Worm (Caenorhabditis elegans) whole organism, L1 larva: ENCODE data around the gene Y51A2B.4.

Experiments used
- C16A3.4 ChIP-seq: fragments of 150-350 bp; optimal IDR thresholded peaks from 2 replicates; lab custom pipeline; 2014; ENCODE audit warnings: missing biosample characterization, missing genetic modification characterization
- F16B12.6 ChIP-seq: fragments of 150-350 bp; optimal IDR thresholded peaks from 2 replicates; lab custom pipeline; 2014; ENCODE audit warnings: missing biosample characterization, missing genetic modification characterization
- alr-1 ChIP-seq: fragments of 200-800 bp; sonication (Bioruptor generic); optimal IDR thresholded peaks from 2 replicates; lab custom pipeline; 2018; ENCODE audit warnings: borderline replicate concordance, mild to moderate bottlenecking, missing genetic modification characterization, missing compliant biosample characterization
- blmp-1 ChIP-seq: fragments of 150-350 bp; optimal IDR thresholded peaks from 2 replicates; lab custom pipeline; 2014; ENCODE audit warnings: missing biosample characterization, missing genetic modification characterization
- ceh-90 ChIP-seq: sonication (generic microtip); optimal IDR thresholded peaks from 2 replicates; lab custom pipeline; 2016; ENCODE audit warnings: missing genetic modification characterization, missing compliant biosample characterization
- dpl-1 ChIP-seq, 3 experiments: fragments of 150-350 bp in 2 of 3; sonication (generic microtip) in 1 of 3; optimal IDR thresholded peaks; 2 replicates each; lab custom pipeline; 2014 to 2017; ENCODE audit warnings: missing biosample characterization in 3 of 3, missing genetic modification characterization in 3 of 3, missing genetic modification reagents in 3 of 3
- efl-1 ChIP-seq, 4 experiments: fragments of 150-350 bp; optimal IDR thresholded peaks in 3 of 4; peaks in 1 of 4; 1 replicate in 1 of 4; 2 replicates in 3 of 4; lab custom pipeline; 2014; ENCODE audit warnings: missing biosample characterization in 2 of 4, missing genetic modification characterization in 2 of 4, missing genetic modification reagents in 2 of 4
- efl-3 ChIP-seq: fragments of 200-800 bp; sonication (Bioruptor generic); optimal IDR thresholded peaks from 2 replicates; lab custom pipeline; 2018; ENCODE audit warnings: mild to moderate bottlenecking, missing genetic modification characterization, missing compliant biosample characterization
- egl-27 ChIP-seq, 2 experiments: fragments of 150-350 bp in 1 of 2; sonication (generic microtip); optimal IDR thresholded peaks; 3 replicates each; lab custom pipeline; 2017 to 2018; ENCODE audit warnings: missing biosample characterization in 2 of 2, missing genetic modification characterization in 2 of 2, missing genetic modification reagents in 2 of 2
- elt-2 ChIP-seq: sonication (generic microtip); optimal IDR thresholded peaks from 2 replicates; lab custom pipeline; 2016; ENCODE audit warnings: missing genetic modification characterization, mild to moderate bottlenecking, inconsistent platforms, missing compliant biosample characterization, missing genetic modification reagents
- elt-3 ChIP-seq, 6 experiments: fragments of 150-350 bp in 1 of 6; sonication (generic microtip); optimal IDR thresholded peaks; 2 replicates each; lab custom pipeline; 2017 to 2018; ENCODE audit warnings: missing biosample characterization in 6 of 6, missing genetic modification characterization in 6 of 6, inconsistent platforms in 1 of 6
- fkh-4 ChIP-seq: sonication (generic microtip); optimal IDR thresholded peaks from 2 replicates; lab custom pipeline; 2016; ENCODE audit warnings: missing compliant biosample characterization, missing genetic modification characterization, borderline replicate concordance
- hlh-17 ChIP-seq: fragments of 200-800 bp; sonication (Bioruptor generic); optimal IDR thresholded peaks from 2 replicates; lab custom pipeline; 2018; ENCODE audit warnings: missing genetic modification characterization, mild to moderate bottlenecking, missing compliant biosample characterization, moderate library complexity, borderline replicate concordance
- lin-13 ChIP-seq: fragments of 150-350 bp; optimal IDR thresholded peaks from 2 replicates; lab custom pipeline; 2014; ENCODE audit warnings: missing biosample characterization, missing genetic modification reagents, missing genetic modification characterization
- lin-35 ChIP-seq, 2 experiments: fragments of 150-350 bp; optimal IDR thresholded peaks; 2 replicates each; lab custom pipeline; 2014; ENCODE audit warnings: missing biosample characterization in 2 of 2, missing genetic modification characterization in 2 of 2, missing genetic modification reagents in 2 of 2
- lir-3 ChIP-seq: sonication (generic microtip); optimal IDR thresholded peaks from 2 replicates; lab custom pipeline; 2016; ENCODE audit warnings: mild to moderate bottlenecking, missing genetic modification characterization, moderate library complexity, missing compliant biosample characterization; ENCODE audit not compliant: poor library complexity
- lsy-2 ChIP-seq, 2 experiments: fragments of 150-350 bp; optimal IDR thresholded peaks; 2 replicates each; lab custom pipeline; 2014; ENCODE audit warnings: missing biosample characterization in 2 of 2, missing genetic modification characterization in 2 of 2
- mab-9 ChIP-seq: fragments of 200-800 bp; sonication (Bioruptor generic); IDR thresholded peaks from 2 replicates; pipeline ENCODE4 v1.3.6; 2022; ENCODE audit warnings: missing genetic modification reagents, missing genetic modification characterization, missing compliant biosample characterization
- mdl-1 ChIP-seq, 2 experiments: fragments of 150-350 bp; optimal IDR thresholded peaks; 2 replicates each; lab custom pipeline; 2014 to 2017; ENCODE audit warnings: missing biosample characterization in 2 of 2, missing genetic modification characterization in 2 of 2, inconsistent platforms in 1 of 2
- nhr-12 ChIP-seq: sonication (generic microtip); optimal IDR thresholded peaks from 2 replicates; lab custom pipeline; 2017; ENCODE audit warnings: missing biosample characterization, missing genetic modification characterization
- nhr-47 ChIP-seq: sonication (generic microtip); optimal IDR thresholded peaks from 2 replicates; lab custom pipeline; 2016; ENCODE audit warnings: mild to moderate bottlenecking, missing genetic modification characterization, moderate library complexity, missing compliant biosample characterization
- nhr-71 ChIP-seq: sonication (generic microtip); optimal IDR thresholded peaks from 2 replicates; lab custom pipeline; 2016; ENCODE audit warnings: mild to moderate bottlenecking, missing genetic modification characterization, moderate library complexity, missing compliant biosample characterization
- nhr-77 ChIP-seq: fragments of 150-350 bp; optimal IDR thresholded peaks from 2 replicates; lab custom pipeline; 2014; ENCODE audit warnings: missing biosample characterization, missing genetic modification characterization
- nhr-84 ChIP-seq: sonication (generic microtip); optimal IDR thresholded peaks from 2 replicates; lab custom pipeline; 2017; ENCODE audit warnings: missing biosample characterization, missing genetic modification characterization
- nhr-90 ChIP-seq: sonication (generic microtip); optimal IDR thresholded peaks from 2 replicates; lab custom pipeline; 2016; ENCODE audit warnings: mild to moderate bottlenecking, missing genetic modification characterization, missing compliant biosample characterization; ENCODE audit not compliant: poor library complexity
- pag-3 ChIP-seq: sonication (generic microtip); optimal IDR thresholded peaks from 2 replicates; lab custom pipeline; 2017; ENCODE audit warnings: missing genetic modification characterization, mild to moderate bottlenecking, missing compliant biosample characterization, antibody characterized with exemption, borderline replicate concordance; ENCODE audit not compliant: insufficient read depth
- pqm-1 ChIP-seq: sonication (generic microtip); optimal IDR thresholded peaks from 3 replicates; lab custom pipeline; 2017; ENCODE audit warnings: missing biosample characterization, missing genetic modification characterization
- snu-23 ChIP-seq: sonication (generic microtip); optimal IDR thresholded peaks from 2 replicates; lab custom pipeline; 2016; ENCODE audit warnings: missing genetic modification characterization, missing compliant biosample characterization
- sup-37 ChIP-seq: fragments of 200-800 bp; sonication (Bioruptor generic); optimal IDR thresholded peaks from 2 replicates; lab custom pipeline; 2018; ENCODE audit warnings: mild to moderate bottlenecking, missing genetic modification characterization, missing compliant biosample characterization
- swsn-7 ChIP-seq: sonication (generic microtip); optimal IDR thresholded peaks from 2 replicates; lab custom pipeline; 2016; ENCODE audit warnings: missing genetic modification characterization, missing compliant biosample characterization
- tbx-2 ChIP-seq: sonication (generic microtip); optimal IDR thresholded peaks from 2 replicates; lab custom pipeline; 2016; ENCODE audit warnings: missing genetic modification characterization, missing compliant biosample characterization
- tlp-1 ChIP-seq: fragments of 150-350 bp; optimal IDR thresholded peaks from 2 replicates; lab custom pipeline; 2014; ENCODE audit warnings: missing biosample characterization, missing genetic modification characterization
- unc-130 ChIP-seq: fragments of 150-350 bp; optimal IDR thresholded peaks from 2 replicates; lab custom pipeline; 2017; ENCODE audit warnings: missing biosample characterization, missing genetic modification characterization, inconsistent platforms
- unc-30 ChIP-seq: sonication (generic microtip); optimal IDR thresholded peaks from 2 replicates; lab custom pipeline; 2017; ENCODE audit warnings: missing biosample characterization, missing genetic modification characterization
- unc-62 ChIP-seq: fragments of 150-350 bp; optimal IDR thresholded peaks from 2 replicates; lab custom pipeline; 2014; ENCODE audit warnings: missing biosample characterization, missing genetic modification reagents, missing genetic modification characterization
- unc-86 ChIP-seq: sonication (generic microtip); optimal IDR thresholded peaks from 2 replicates; lab custom pipeline; 2016; ENCODE audit warnings: missing genetic modification characterization, missing compliant biosample characterization
- vab-15 ChIP-seq: sonication (generic microtip); optimal IDR thresholded peaks from 2 replicates; lab custom pipeline; 2017; ENCODE audit warnings: missing genotype, mild to moderate bottlenecking, missing genetic modification characterization, missing compliant biosample characterization
- zag-1 ChIP-seq: fragments of 150-350 bp; optimal IDR thresholded peaks from 2 replicates; lab custom pipeline; 2014; ENCODE audit warnings: missing biosample characterization, missing genetic modification characterization
- zip-4 ChIP-seq: fragments of 200-800 bp; sonication (Bioruptor generic); optimal IDR thresholded peaks from 2 replicates; lab custom pipeline; 2018; ENCODE audit warnings: mild to moderate bottlenecking, missing genetic modification characterization, moderate library complexity, missing compliant biosample characterization
- ztf-4 ChIP-seq: fragments of 150-350 bp; optimal IDR thresholded peaks from 2 replicates; lab custom pipeline; 2014; ENCODE audit warnings: missing biosample characterization, missing genetic modification characterization

Y51A2B.4 gene

DNA sequence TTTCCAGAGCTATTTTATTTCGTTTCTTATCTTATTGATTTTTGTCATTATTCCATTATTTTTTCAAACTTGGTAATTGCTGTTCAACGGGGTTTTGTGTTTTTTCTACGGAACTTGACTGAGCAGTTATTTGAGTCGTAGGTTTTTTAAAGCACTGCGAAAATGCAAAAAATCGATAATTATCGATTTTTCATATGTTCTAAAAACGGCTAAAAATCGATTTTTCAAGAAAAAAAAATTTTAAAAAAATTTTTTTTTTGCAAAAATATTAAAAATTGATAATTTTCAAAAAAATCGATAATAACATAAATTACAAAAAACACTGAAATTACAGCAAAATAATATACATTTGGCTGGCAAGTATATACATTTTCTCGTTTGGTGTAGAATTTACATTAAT is 13.4 kb downstream of the Y51A2B.4 start:
- TF ChIP-seq pqm-1 (no peak), ceh-90 (tag; lab: Kevin White, UChicago) (no peak), sup-37 (GFP tag; lab: Kevin White, UChicago) (no peak), fkh-4 (tag; lab: Kevin White, UChicago) (no peak), F16B12.6 (tag; lab: Kevin White, UChicago) (no peak), nhr-90 (no peak), unc-130 (tag; lab: Kevin White, UChicago) (no peak), zag-1 (tag; lab: Kevin White, UChicago) (no peak), mdl-1 (tag; optimal IDR thresholded peaks at IDR 0.05; lab: Kevin White, UChicago) (no peak), unc-86 (no peak), lin-13 (GFP tag; lab: Kevin White, UChicago) (no peak), efl-3 (GFP tag; lab: Kevin White, UChicago) (no peak), nhr-47 (tag; lab: Kevin White, UChicago) (no peak), C16A3.4 (tag; lab: Kevin White, UChicago) (no peak), nhr-84 (tag; lab: Kevin White, UChicago) (no peak), zip-4 (no peak)

DNA sequence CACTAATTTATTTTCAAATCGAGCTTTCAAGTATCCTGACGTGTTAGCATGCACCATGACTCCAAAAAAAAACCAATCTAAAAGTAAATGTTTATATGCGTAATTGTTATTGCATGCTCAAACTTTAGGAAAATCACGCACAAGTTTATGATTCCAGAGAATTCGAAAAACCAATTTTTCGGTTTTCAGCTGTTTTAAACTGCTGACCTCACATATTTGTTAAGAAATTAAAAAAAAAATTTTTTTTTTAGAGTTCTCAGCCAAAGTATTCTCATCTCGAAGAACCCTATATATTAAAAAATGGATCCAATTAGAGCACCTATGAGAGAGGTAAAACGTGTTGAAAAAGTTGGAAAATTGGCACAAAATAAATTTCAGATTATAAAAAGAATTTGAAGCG is 14.8 kb downstream of the Y51A2B.4 start, which contains the start of gene Y51A2B.2:
Gene Y51A2B.2 (plus strand): TSS at position 301 of the 400 bp plus-strand sequence.
- TF ChIP-seq lir-3 (tag; lab: Kevin White, UChicago) (no peak), vab-15 (tag; lab: Kevin White, UChicago) (no peak), swsn-7 (tag; lab: Kevin White, UChicago) (no peak), hlh-17 (GFP tag; lab: Kevin White, UChicago) (no peak), C16A3.4 (tag; lab: Kevin White, UChicago) (no peak), nhr-47 (tag; lab: Kevin White, UChicago) (no peak), nhr-12 (tag; lab: Kevin White, UChicago) (no peak), elt-2 (no peak), blmp-1 (tag; lab: Kevin White, UChicago) (no peak), nhr-84 (tag; lab: Kevin White, UChicago) (no peak), tlp-1 (tag; lab: Kevin White, UChicago) (no peak), unc-30 (no peak), unc-130 (tag; lab: Kevin White, UChicago) (no peak), pag-3 (no peak)

DNA sequence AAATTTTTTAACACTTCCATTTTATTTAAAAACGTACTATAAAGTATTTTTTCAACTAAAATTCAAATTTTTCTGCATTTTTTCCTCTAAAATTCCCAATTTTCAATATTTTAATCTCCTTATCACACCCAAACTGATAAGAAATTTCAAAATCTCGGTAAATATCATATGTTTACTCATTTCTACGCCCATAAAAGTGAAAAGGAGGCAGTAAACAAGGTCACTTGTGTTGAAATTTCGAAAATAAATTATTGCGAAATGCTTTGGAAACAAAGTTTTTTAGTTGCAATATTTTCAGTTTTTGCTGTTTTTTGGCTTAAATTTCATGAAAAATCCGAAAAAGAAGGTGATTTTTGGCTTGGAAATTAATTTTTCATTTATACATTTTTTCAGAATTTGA is 17.4 kb downstream of the Y51A2B.4 start, which contains the start of gene C08E8.4:
Gene C08E8.4 (plus strand): TSS at position 268 of the 400 bp plus-strand sequence.
- TF ChIP-seq lin-13 (GFP tag; lab: Kevin White, UChicago) (no peak), nhr-71 (no peak), snu-23 (no peak), efl-1 (optimal IDR thresholded peaks at IDR 0.05; lab: Kevin White, UChicago) (no peak), efl-1 (GFP tag; optimal IDR thresholded peaks at IDR 0.05 in 1 of 2; lab: Kevin White, UChicago) (no peak), tbx-2 (tag; lab: Kevin White, UChicago) (no peak), elt-3 (tag; optimal IDR thresholded peaks at IDR 0.05; lab: Kevin White, UChicago) (peak in 2 of 6 experiments; percentile 23 to 25), dpl-1 (GFP tag; optimal IDR thresholded peaks at IDR 0.05; lab: Kevin White, UChicago) (no peak), lin-35 (GFP tag; optimal IDR thresholded peaks at IDR 0.05; lab: Kevin White, UChicago) (peak in 1 of 2 experiments; percentile 30), ztf-4 (tag; lab: Kevin White, UChicago) (no peak), mab-9 (GFP tag; lab: Robert Waterston, UW) (no peak), nhr-77 (tag; lab: Kevin White, UChicago) (no peak), C16A3.4 (tag; lab: Kevin White, UChicago) (no peak), pag-3 (no peak), alr-1 (tag; lab: Kevin White, UChicago) (no peak), egl-27 (tag; optimal IDR thresholded peaks at IDR 0.05; lab: Kevin White, UChicago) (no peak), elt-2 (peak; percentile 82), lsy-2 (tag; optimal IDR thresholded peaks at IDR 0.05; lab: Kevin White, UChicago) (no peak), unc-62 (GFP tag; lab: Kevin White, UChicago) (no peak), zip-4 (no peak)
